Fruit fly (Drosophila melanogaster) whole organism, embryonic: Measurements from ENCODE around the gene CG34149.

ENCODE experiments used
- Ada2b ChIP-seq: fragments of 200-800 bp; sonication (Bioruptor generic); IDR thresholded peaks from 2 replicates; pipeline ENCODE4 v1.3.6; 2022; ENCODE audit warnings: missing biosample characterization, missing genetic modification characterization
- Aef1 ChIP-seq: fragments of 200-800 bp; sonication (Bioruptor generic); IDR thresholded peaks from 3 replicates; pipeline ENCODE4 v1.3.6; 2022; ENCODE audit warnings: missing biosample characterization, missing genetic modification characterization
- Atf-2 ChIP-seq: fragments of 200-800 bp; sonication (Bioruptor generic); optimal IDR thresholded peaks from 2 replicates; lab custom pipeline; 2016; ENCODE audit warnings: missing biosample characterization, missing genetic modification characterization
- B-H1 ChIP-seq: fragments of 200-800 bp; sonication (Bioruptor generic); IDR thresholded peaks from 3 replicates; pipeline ENCODE4 v1.3.6; 2022; ENCODE audit warnings: missing biosample characterization, missing genetic modification characterization
- CG1024 ChIP-seq: fragments of 200-800 bp; sonication (Bioruptor generic); IDR thresholded peaks from 2 replicates; pipeline ENCODE4 v1.3.6; 2022; ENCODE audit warnings: missing biosample characterization, missing genetic modification characterization
- CG10267 ChIP-seq: fragments of 200-800 bp; sonication (Bioruptor generic); optimal IDR thresholded peaks from 2 replicates; lab custom pipeline; 2018; ENCODE audit warnings: missing biosample characterization, mild to moderate bottlenecking, missing genetic modification characterization, moderate library complexity
- CG11695 ChIP-seq: fragments of 200-800 bp; sonication (Bioruptor generic); IDR thresholded peaks from 3 replicates; pipeline ENCODE4 v1.3.6; 2022; ENCODE audit warnings: missing biosample characterization, missing genetic modification characterization
- CG12659 ChIP-seq: fragments of 200-800 bp; sonication (Bioruptor generic); optimal IDR thresholded peaks from 3 replicates; lab custom pipeline; 2017; ENCODE audit warnings: mild to moderate bottlenecking, missing biosample characterization, missing genetic modification reagents, missing genetic modification characterization
- CG13424 ChIP-seq: fragments of 200-800 bp; sonication (Bioruptor generic); optimal IDR thresholded peaks from 2 replicates; lab custom pipeline; 2019; ENCODE audit warnings: missing biosample characterization, mild to moderate bottlenecking, missing genetic modification characterization, moderate library complexity
- CG17359 ChIP-seq: fragments of 200-800 bp; sonication (Bioruptor generic); optimal IDR thresholded peaks from 3 replicates; lab custom pipeline; 2018; ENCODE audit warnings: missing biosample characterization, mild to moderate bottlenecking, missing genetic modification characterization, moderate library complexity
- CG17361 ChIP-seq: fragments of 200-800 bp; sonication (Bioruptor generic); IDR thresholded peaks from 3 replicates; pipeline ENCODE4 v1.3.6; 2022; ENCODE audit warnings: missing biosample characterization, missing genetic modification characterization
- CG2712 ChIP-seq: fragments of 200-800 bp; optimal IDR thresholded peaks from 3 replicates; lab custom pipeline; 2019; ENCODE audit warnings: missing biosample characterization, mild to moderate bottlenecking, missing genetic modification characterization, moderate library complexity
- CG32772 ChIP-seq: fragments of 200-800 bp; sonication (Bioruptor generic); IDR thresholded peaks from 2 replicates; pipeline ENCODE4 v1.3.6; 2022; ENCODE audit warnings: missing biosample characterization, missing genetic modification characterization
- CG3407 ChIP-seq: fragments of 200-800 bp; sonication (Bioruptor generic); optimal IDR thresholded peaks from 2 replicates; lab custom pipeline; 2018; ENCODE audit warnings: missing biosample characterization, mild to moderate bottlenecking, missing genetic modification characterization
- CG4820 ChIP-seq: fragments of 200-800 bp; sonication (Bioruptor generic); optimal IDR thresholded peaks from 3 replicates; lab custom pipeline; 2016; ENCODE audit warnings: missing biosample characterization, missing genetic modification characterization
- CG5180 ChIP-seq: fragments of 200-800 bp; sonication (Bioruptor generic); optimal IDR thresholded peaks from 3 replicates; lab custom pipeline; 2017; ENCODE audit warnings: missing biosample characterization, missing genetic modification characterization, mild to moderate bottlenecking, moderate library complexity, missing genetic modification reagents
- CG5953 ChIP-seq: fragments of 200-800 bp; sonication (Bioruptor generic); IDR thresholded peaks from 2 replicates; pipeline ENCODE4 v1.3.6; 2022; ENCODE audit warnings: missing biosample characterization, missing genetic modification characterization
- CG6254 ChIP-seq: fragments of 200-800 bp; sonication (Bioruptor generic); optimal IDR thresholded peaks from 3 replicates; lab custom pipeline; 2017; ENCODE audit warnings: mild to moderate bottlenecking, missing biosample characterization, missing genetic modification reagents, missing genetic modification characterization
- CG6791 ChIP-seq: fragments of 200-800 bp; sonication (Bioruptor generic); IDR thresholded peaks from 3 replicates; pipeline ENCODE4 v1.3.6; 2022; ENCODE audit warnings: missing biosample characterization, missing genetic modification characterization; ENCODE audit not compliant: partially characterized antibody
- CoRest ChIP-seq: fragments of 200-800 bp; sonication (Bioruptor generic); optimal IDR thresholded peaks from 3 replicates; lab custom pipeline; 2018; ENCODE audit warnings: missing biosample characterization, mild to moderate bottlenecking, missing genetic modification characterization, moderate library complexity
- CrebB ChIP-seq: fragments of 200-800 bp; sonication (Bioruptor generic); optimal IDR thresholded peaks from 3 replicates; lab custom pipeline; 2018; ENCODE audit warnings: missing biosample characterization, mild to moderate bottlenecking, missing genetic modification characterization
- Drgx ChIP-seq: fragments of 200-800 bp; sonication (Bioruptor generic); IDR thresholded peaks from 2 replicates; pipeline ENCODE4 v1.3.6; 2022; ENCODE audit warnings: missing biosample characterization, missing genetic modification characterization
- Ets65A ChIP-seq: fragments of 200-800 bp; sonication (Bioruptor generic); peaks from one replicate; lab custom pipeline; 2016; ENCODE audit warnings: missing biosample characterization, missing genetic modification characterization
- H15 ChIP-seq: fragments of 200-800 bp; sonication (Bioruptor generic); IDR thresholded peaks from 3 replicates; pipeline ENCODE4 v1.3.6; 2022; ENCODE audit warnings: missing biosample characterization, missing genetic modification characterization
- Hr3 ChIP-seq: fragments of 200-800 bp; sonication (Bioruptor generic); optimal IDR thresholded peaks from 3 replicates; lab custom pipeline; 2016; ENCODE audit warnings: missing biosample characterization, missing genetic modification characterization
- Med ChIP-seq: fragments of 200-800 bp; sonication (Bioruptor generic); peaks from one replicate; lab custom pipeline; 2016; ENCODE audit warnings: missing biosample characterization, missing genetic modification characterization, mild to moderate bottlenecking, inconsistent platforms, moderate library complexity
- Meics ChIP-seq: fragments of 200-800 bp; sonication (Bioruptor generic); optimal IDR thresholded peaks from 2 replicates; lab custom pipeline; 2017; ENCODE audit warnings: missing biosample characterization, mild to moderate bottlenecking, missing genetic modification characterization
- NK7.1 ChIP-seq: fragments of 200-800 bp; sonication (Bioruptor generic); optimal IDR thresholded peaks from 3 replicates; lab custom pipeline; 2016; ENCODE audit warnings: missing biosample characterization, missing genetic modification characterization
- Nf-YA ChIP-seq: fragments of 200-800 bp; sonication (Bioruptor generic); IDR thresholded peaks from 2 replicates; pipeline ENCODE4 v1.3.6; 2022; ENCODE audit warnings: missing biosample characterization, missing genetic modification characterization
- NfI ChIP-seq: fragments of 200-800 bp; sonication (Bioruptor generic); optimal IDR thresholded peaks from 3 replicates; lab custom pipeline; 2018; ENCODE audit warnings: missing biosample characterization, mild to moderate bottlenecking, missing genetic modification characterization, moderate library complexity
- Xbp1 ChIP-seq: fragments of 200-800 bp; sonication (Bioruptor generic); optimal IDR thresholded peaks from 3 replicates; lab custom pipeline; 2016; ENCODE audit warnings: missing biosample characterization, mild to moderate bottlenecking, missing genetic modification characterization
- ac ChIP-seq: fragments of 200-800 bp; sonication (Bioruptor generic); optimal IDR thresholded peaks from 3 replicates; lab custom pipeline; 2017; ENCODE audit warnings: missing biosample characterization, mild to moderate bottlenecking, missing genetic modification characterization
- cad ChIP-seq: fragments of >200 bp; optimal IDR thresholded peaks from 2 replicates; lab custom pipeline; 2017; ENCODE audit warnings: missing biosample characterization, missing genetic modification characterization
- chinmo ChIP-seq: fragments of 200-800 bp; sonication (Bioruptor generic); IDR thresholded peaks from 4 replicates; pipeline ENCODE4 v1.3.6; 2022; ENCODE audit warnings: missing biosample characterization, missing genetic modification characterization; ENCODE audit not compliant: partially characterized antibody
- chn ChIP-seq: fragments of 200-800 bp; sonication (Bioruptor generic); optimal IDR thresholded peaks from 2 replicates; lab custom pipeline; 2016; ENCODE audit warnings: missing biosample characterization, missing genetic modification characterization
- corto ChIP-seq: fragments of 200-800 bp; sonication (Bioruptor generic); optimal IDR thresholded peaks from 2 replicates; lab custom pipeline; 2016; ENCODE audit warnings: missing biosample characterization, mild to moderate bottlenecking, missing genetic modification characterization, moderate library complexity
- en ChIP-seq: fragments of 200-800 bp; sonication (Bioruptor generic); optimal IDR thresholded peaks from 2 replicates; lab custom pipeline; 2016; ENCODE audit warnings: missing biosample characterization, missing genetic modification characterization
- hbn ChIP-seq: fragments of 200-800 bp; sonication (Bioruptor generic); IDR thresholded peaks from 2 replicates; pipeline ENCODE4 v1.3.6; 2022; ENCODE audit warnings: missing biosample characterization, missing genetic modification characterization; ENCODE audit not compliant: partially characterized antibody
- her ChIP-seq: fragments of 200-800 bp; sonication (Bioruptor generic); optimal IDR thresholded peaks from 2 replicates; lab custom pipeline; 2016; ENCODE audit warnings: missing biosample characterization, missing genetic modification characterization
- insv ChIP-seq, 2 experiments: fragments of 200-800 bp; sonication (Bioruptor generic); optimal IDR thresholded peaks; 3 replicates each; lab custom pipeline; 2016 to 2018; ENCODE audit warnings: missing biosample characterization in 2 of 2, missing genetic modification characterization in 2 of 2
- kay ChIP-seq: fragments of 200-800 bp; sonication (Bioruptor generic); optimal IDR thresholded peaks from 2 replicates; lab custom pipeline; 2016; ENCODE audit warnings: missing biosample characterization, missing genetic modification characterization
- lmd ChIP-seq: fragments of 200-800 bp; sonication (Bioruptor generic); IDR thresholded peaks from 2 replicates; pipeline ENCODE4 v1.3.6; 2022; ENCODE audit warnings: missing biosample characterization, missing genetic modification characterization
- pnt ChIP-seq: fragments of 200-800 bp; sonication (Bioruptor generic); optimal IDR thresholded peaks from 3 replicates; lab custom pipeline; 2016; ENCODE audit warnings: missing biosample characterization, missing genetic modification characterization
- ranshi ChIP-seq: fragments of 200-800 bp; sonication (Bioruptor generic); IDR thresholded peaks from 2 replicates; pipeline ENCODE4 v1.3.6; 2022; ENCODE audit warnings: missing biosample characterization, missing genetic modification characterization
- seq ChIP-seq: fragments of 200-800 bp; sonication (Bioruptor generic); IDR thresholded peaks from 2 replicates; pipeline ENCODE4 v1.3.6; 2022; ENCODE audit warnings: missing biosample characterization, missing genetic modification characterization
- slbo ChIP-seq: fragments of 200-800 bp; sonication (Bioruptor generic); IDR thresholded peaks from 2 replicates; pipeline ENCODE4 v1.3.6; 2022; ENCODE audit warnings: missing biosample characterization, missing genetic modification characterization
- stc ChIP-seq: fragments of 200-800 bp; sonication (Bioruptor generic); IDR thresholded peaks from 2 replicates; pipeline ENCODE4 v1.3.6; 2022; ENCODE audit warnings: missing biosample characterization, missing genetic modification characterization
- trh ChIP-seq: fragments of 200-800 bp; sonication (Bioruptor generic); optimal IDR thresholded peaks from 2 replicates; lab custom pipeline; 2016; ENCODE audit warnings: missing biosample characterization, missing genetic modification characterization

Gene CG34149

dm6 chr3R:22368077-22368776 lies 11.7 kb upstream of the CG34149 start (continued):
- TF ChIP-seq CG4820 (GFP tag; lab: Kevin White, UChicago) (no peak), CrebB (tag; lab: Kevin White, UChicago) (no peak), her (GFP tag; lab: Kevin White, UChicago) (peak; percentile 17), NfI (no peak), Drgx (GFP tag; lab: Robert Waterston, UW) (no peak; the same call in 1 of the 2 replicates)
- TF ChIP-seq, all 482 proteins: peak for 67

- TF ChIP-seq CG17359 (peak; percentile 50), trh (GFP tag; lab: Kevin White, UChicago) (peak; percentile 50), Nf-YA (peak; percentile 44; the same call in 1 of the 2 replicates), CG5953 (GFP tag; lab: Robert Waterston, UW) (0 out of 2 replicates have a peak, but pooled peaks have one; percentile 46), Hr3 (peak; percentile 40), CG13424 (peak; percentile 65), corto (peak; percentile 69), ranshi (peak; percentile 81; the same call in 1 of the 2 replicates), CG11695 (peak; percentile 61; the same call in 2 of the 3 replicates), CG1024 (GFP tag; lab: Robert Waterston, UW) (peak; percentile 49), CG6791 (GFP tag; lab: Robert Waterston, UW) (0 out of 3 replicates have a peak, but pooled peaks have one; percentile 4), Atf-2 (GFP tag; lab: Kevin White, UChicago) (no peak), slbo (GFP tag; lab: Robert Waterston, UW) (peak; percentile 92), cad (GFP tag; lab: Kevin White, UChicago) (no peak), Aef1 (GFP tag; lab: Robert Waterston, UW) (peak; percentile 84), Meics (peak; percentile 77), CG3407 (peak; percentile 39), B-H1 (GFP tag; lab: Robert Waterston, UW) (peak; percentile 42; the same call in 2 of the 3 replicates), CG17361 (GFP tag; lab: Robert Waterston, UW) (peak; percentile 61), CG32772 (GFP tag; lab: Robert Waterston, UW) (peak; percentile 58), Xbp1 (GFP tag; lab: Kevin White, UChicago) (peak; percentile 56), hbn (GFP tag; lab: Robert Waterston, UW) (no peak), lmd (GFP tag; lab: Robert Waterston, UW) (peak; percentile 78), seq (peak; percentile 84), CG2712 (tag; lab: Kevin White, UChicago) (peak; percentile 64), ac (no peak), chn (GFP tag; lab: Kevin White, UChicago) (peak; percentile 32), CoRest (peak; percentile 67), en (GFP tag; lab: Kevin White, UChicago) (no peak), stc (GFP tag; lab: Robert Waterston, UW) (peak; percentile 48), insv (GFP tag; optimal IDR thresholded peaks at IDR 0.05; lab: Kevin White, UChicago) (peak in 1 of 2 experiments; percentile 16), CG10267 (tag; lab: Kevin White, UChicago) (peak; percentile 43), chinmo (GFP tag; lab: Robert Waterston, UW) (no peak), CG6254 (GFP tag; lab: Kevin White, UChicago) (peak; percentile 27), kay (GFP tag; lab: Kevin White, UChicago) (peak; percentile 60), pnt (GFP tag; lab: Kevin White, UChicago) (peak; percentile 37), Ets65A (peak; percentile 87), NK7.1 (GFP tag; lab: Kevin White, UChicago) (peak; percentile 57), CG12659 (GFP tag; lab: Kevin White, UChicago) (peak; percentile 59), Med (GFP tag; lab: Kevin White, UChicago) (peak; percentile 79), Ada2b (GFP tag; lab: Robert Waterston, UW) (peak; percentile 84), CG5180 (GFP tag; lab: Kevin White, UChicago) (peak; percentile 25), H15 (GFP tag; lab: Robert Waterston, UW) (peak; percentile 29; the same call in 1 of the 3 replicates)
Observed at dm6 chr3R:22368777-22369214, 11.1 kb upstream of the CG34149 start.
